Fruit fly (Drosophila melanogaster): ENCODE measurements around the gene eco.

DNA sequence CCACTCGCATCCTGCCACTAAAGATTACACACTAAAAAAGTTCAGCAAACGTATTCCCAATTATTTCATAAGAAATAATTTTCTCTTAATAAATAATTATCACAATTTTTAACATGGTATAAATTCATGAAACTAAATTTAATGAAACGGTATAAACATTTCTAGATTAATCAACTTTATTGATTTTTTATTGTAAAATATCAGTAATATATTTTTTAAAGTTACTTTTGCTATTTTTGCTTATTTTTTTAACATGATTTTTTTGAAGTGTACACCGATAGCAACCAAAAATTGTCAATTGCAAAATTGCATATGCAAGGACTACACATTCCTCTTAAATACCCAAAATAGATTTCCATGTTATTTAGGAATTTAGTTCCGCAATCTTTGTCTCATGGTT is 25.0 kb downstream of the eco start:
- TF ChIP-seq jim (GFP tag; optimal IDR thresholded peaks at IDR 0.05) (no peak), fru (GFP tag; optimal IDR thresholded peaks at IDR 0.05) (no peak), h (GFP tag; optimal IDR thresholded peaks at IDR 0.05) (no peak), psq (GFP tag; optimal IDR thresholded peaks at IDR 0.05) (no peak), OdsH (GFP tag; optimal IDR thresholded peaks at IDR 0.05) (no peak), woc (GFP tag; optimal IDR thresholded peaks at IDR 0.05) (no peak), Abd-B (GFP tag; optimal IDR thresholded peaks at IDR 0.05) (no peak)

Measured in whole organism, wandering third instar larva.